Worm (Caenorhabditis elegans): ENCODE measurements around the gene srh-79.

srh-79 gene

ce11 chrV:7548499-7548898, 51.0 kb downstream of the srh-79 start:
- TF ChIP-seq tab-1 (GFP tag; IDR thresholded peaks at IDR 0.05) = peak; percentile 79
- peak; percentile 89 for TF ChIP-seq flt-1 (GFP tag; IDR thresholded peaks at IDR 0.05)
- peak; percentile 81 for TF ChIP-seq ztf-23 (GFP tag; IDR thresholded peaks at IDR 0.05)
- TF ChIP-seq klf-2 (GFP tag; conservative IDR thresholded peaks at IDR 0.05) = peak; percentile 59; the same call in 1 of the 2 replicates
